Fruit fly (Drosophila melanogaster) whole organism, prepupa: ENCODE data around the gene Spn38F.

Source experiments
- Blimp-1 ChIP-seq: fragments of 200-800 bp; sonication (Bioruptor generic); optimal IDR thresholded peaks from 3 replicates; lab custom pipeline; 2017; ENCODE audit warnings: missing biosample characterization, missing genetic modification characterization, mild to moderate bottlenecking, moderate library complexity, missing genetic modification reagents
- CG10631 ChIP-seq: fragments of 200-800 bp; sonication (Bioruptor generic); optimal IDR thresholded peaks from 2 replicates; lab custom pipeline; 2016; ENCODE audit warnings: missing biosample characterization, missing genetic modification characterization
- CG10669 ChIP-seq: fragments of 200-800 bp; sonication (Bioruptor generic); optimal IDR thresholded peaks from 3 replicates; lab custom pipeline; 2018; ENCODE audit warnings: missing biosample characterization, mild to moderate bottlenecking, missing genetic modification characterization, moderate library complexity
- CG11902 ChIP-seq: fragments of 200-800 bp; sonication (Bioruptor generic); optimal IDR thresholded peaks from 3 replicates; lab custom pipeline; 2016; ENCODE audit warnings: missing biosample characterization, missing genetic modification characterization
- CG15336 ChIP-seq: fragments of 200-800 bp; sonication (Bioruptor generic); IDR thresholded peaks from 2 replicates; pipeline ENCODE4 v1.3.6; 2022; ENCODE audit warnings: missing biosample characterization, missing genetic modification characterization
- CG1621 ChIP-seq: fragments of 200-800 bp; sonication (Bioruptor generic); optimal IDR thresholded peaks from 3 replicates; lab custom pipeline; 2018; ENCODE audit warnings: missing biosample characterization, mild to moderate bottlenecking, missing genetic modification characterization
- CG16779 ChIP-seq: fragments of 200-800 bp; sonication (Bioruptor generic); optimal IDR thresholded peaks from 3 replicates; lab custom pipeline; 2017; ENCODE audit warnings: missing biosample characterization, mild to moderate bottlenecking, missing genetic modification characterization
- CG31627 ChIP-seq: fragments of 200-800 bp; sonication (Bioruptor generic); optimal IDR thresholded peaks from 3 replicates; lab custom pipeline; 2016; ENCODE audit warnings: missing biosample characterization, missing genetic modification characterization
- CG32006 ChIP-seq: fragments of 200-800 bp; sonication (Bioruptor generic); optimal IDR thresholded peaks from 3 replicates; lab custom pipeline; 2017; ENCODE audit warnings: missing biosample characterization, mild to moderate bottlenecking, missing genetic modification characterization
- CG3919 ChIP-seq: fragments of 200-800 bp; sonication (Bioruptor generic); optimal IDR thresholded peaks from 3 replicates; lab custom pipeline; 2016; ENCODE audit warnings: missing biosample characterization, missing genetic modification characterization
- CG4318 ChIP-seq: fragments of 200-800 bp; sonication (Bioruptor generic); optimal IDR thresholded peaks from 3 replicates; lab custom pipeline; 2017; ENCODE audit warnings: missing biosample characterization, mild to moderate bottlenecking, missing genetic modification characterization
- CG6163 ChIP-seq: fragments of 200-800 bp; sonication (Bioruptor generic); IDR thresholded peaks from 3 replicates; pipeline ENCODE4 v1.3.6; 2022; ENCODE audit warnings: missing biosample characterization, missing genetic modification characterization
- CG6276 ChIP-seq: fragments of 200-800 bp; sonication (Bioruptor generic); optimal IDR thresholded peaks from 2 replicates; lab custom pipeline; 2017; ENCODE audit warnings: missing biosample characterization, mild to moderate bottlenecking, missing genetic modification characterization
- CG6792 ChIP-seq: fragments of 200-800 bp; sonication (Bioruptor generic); optimal IDR thresholded peaks from 3 replicates; lab custom pipeline; 2016; ENCODE audit warnings: missing biosample characterization, missing genetic modification characterization
- CG6854 ChIP-seq: fragments of 200-800 bp; sonication (Bioruptor generic); optimal IDR thresholded peaks from 2 replicates; lab custom pipeline; 2017; ENCODE audit warnings: missing biosample characterization, mild to moderate bottlenecking, missing genetic modification characterization
- CG7368 ChIP-seq: fragments of 200-800 bp; sonication (Bioruptor generic); optimal IDR thresholded peaks from 3 replicates; lab custom pipeline; 2016; ENCODE audit warnings: missing biosample characterization, missing genetic modification characterization
- CG8119 ChIP-seq: fragments of 200-800 bp; sonication (Bioruptor generic); IDR thresholded peaks from 3 replicates; pipeline ENCODE4 v1.3.6; 2022; ENCODE audit warnings: missing biosample characterization, missing genetic modification characterization
- CG8319 ChIP-seq: fragments of 200-800 bp; sonication (Bioruptor generic); optimal IDR thresholded peaks from 3 replicates; lab custom pipeline; 2016; ENCODE audit warnings: missing biosample characterization, missing genetic modification characterization
- CG9139 ChIP-seq: fragments of 200-800 bp; sonication (Bioruptor generic); optimal IDR thresholded peaks from 3 replicates; lab custom pipeline; 2017; ENCODE audit warnings: missing biosample characterization, mild to moderate bottlenecking, missing genetic modification characterization
- Eip75B ChIP-seq: fragments of 200-800 bp; sonication (Bioruptor generic); optimal IDR thresholded peaks from 3 replicates; lab custom pipeline; 2016; ENCODE audit warnings: missing biosample characterization, missing genetic modification characterization
- Eip78C ChIP-seq: fragments of 200-800 bp; sonication (Bioruptor generic); peaks from one replicate; lab custom pipeline; 2016; ENCODE audit warnings: missing biosample characterization, missing genetic modification characterization
- Ets96B ChIP-seq: fragments of 200-800 bp; optimal IDR thresholded peaks from 2 replicates; lab custom pipeline; 2019; ENCODE audit warnings: missing biosample characterization, mild to moderate bottlenecking, missing genetic modification characterization, moderate library complexity
- Hr4 ChIP-seq: fragments of 200-800 bp; sonication (Bioruptor generic); optimal IDR thresholded peaks from 3 replicates; lab custom pipeline; 2016; ENCODE audit warnings: missing biosample characterization, missing genetic modification characterization
- Lpt ChIP-seq: fragments of 200-800 bp; sonication (Bioruptor generic); optimal IDR thresholded peaks from 3 replicates; lab custom pipeline; 2016; ENCODE audit warnings: missing biosample characterization, missing genetic modification characterization
- Met ChIP-seq: fragments of 200-800 bp; sonication (Bioruptor generic); optimal IDR thresholded peaks from 3 replicates; lab custom pipeline; 2016; ENCODE audit warnings: missing biosample characterization, missing genetic modification characterization
- OdsH ChIP-seq: fragments of 200-800 bp; sonication (Bioruptor generic); optimal IDR thresholded peaks from 3 replicates; lab custom pipeline; 2016; ENCODE audit warnings: missing biosample characterization, missing genetic modification characterization
- Smox ChIP-seq: fragments of 200-800 bp; sonication (Bioruptor generic); optimal IDR thresholded peaks from 3 replicates; lab custom pipeline; 2016; ENCODE audit warnings: missing biosample characterization, missing genetic modification characterization
- Sox102F ChIP-seq: fragments of 200-800 bp; sonication (Bioruptor generic); optimal IDR thresholded peaks from 2 replicates; lab custom pipeline; 2016; ENCODE audit warnings: missing biosample characterization, mild to moderate bottlenecking, missing genetic modification characterization
- Sox14 ChIP-seq: fragments of 200-800 bp; sonication (Bioruptor generic); optimal IDR thresholded peaks from 3 replicates; lab custom pipeline; 2016; ENCODE audit warnings: missing biosample characterization, missing genetic modification characterization
- Sox15 ChIP-seq: fragments of 200-800 bp; sonication (Bioruptor generic); optimal IDR thresholded peaks from 3 replicates; lab custom pipeline; 2016; ENCODE audit warnings: missing biosample characterization, missing genetic modification characterization
- cyc ChIP-seq: fragments of 200-800 bp; sonication (Bioruptor generic); optimal IDR thresholded peaks from 3 replicates; lab custom pipeline; 2016; ENCODE audit warnings: missing biosample characterization, missing genetic modification characterization
- dac ChIP-seq: fragments of 200-800 bp; sonication (Bioruptor generic); optimal IDR thresholded peaks from 2 replicates; lab custom pipeline; 2017; ENCODE audit warnings: missing biosample characterization, mild to moderate bottlenecking, missing genetic modification characterization
- dsx ChIP-seq: fragments of 200-800 bp; optimal IDR thresholded peaks from 3 replicates; lab custom pipeline; 2019; ENCODE audit warnings: missing biosample characterization, mild to moderate bottlenecking, missing genetic modification characterization, moderate library complexity; ENCODE audit not compliant: poor library complexity, severe bottlenecking
- eg ChIP-seq: fragments of 200-800 bp; sonication (Bioruptor generic); IDR thresholded peaks from 3 replicates; pipeline ENCODE4 v1.3.6; 2022; ENCODE audit warnings: missing biosample characterization, missing genetic modification characterization
- esn ChIP-seq: fragments of 200-800 bp; sonication (Bioruptor generic); optimal IDR thresholded peaks from 2 replicates; lab custom pipeline; 2016; ENCODE audit warnings: missing biosample characterization, mild to moderate bottlenecking, missing genetic modification characterization, moderate library complexity
- fd59A ChIP-seq: fragments of 200-800 bp; sonication (Bioruptor generic); optimal IDR thresholded peaks from 2 replicates; lab custom pipeline; 2017; ENCODE audit warnings: missing biosample characterization, mild to moderate bottlenecking, missing genetic modification characterization, missing genetic modification reagents
- fd85E ChIP-seq: fragments of 200-800 bp; sonication (Bioruptor generic); optimal IDR thresholded peaks from 3 replicates; lab custom pipeline; 2016; ENCODE audit warnings: missing biosample characterization, missing genetic modification characterization
- fkh ChIP-seq: fragments of 200-800 bp; sonication (Bioruptor generic); optimal IDR thresholded peaks from 3 replicates; lab custom pipeline; 2017; ENCODE audit warnings: missing biosample characterization, mild to moderate bottlenecking, missing genetic modification characterization, moderate library complexity
- lz ChIP-seq: fragments of 200-800 bp; sonication (Bioruptor generic); optimal IDR thresholded peaks from 3 replicates; lab custom pipeline; 2016; ENCODE audit warnings: missing biosample characterization, missing genetic modification characterization
- net ChIP-seq: fragments of 200-800 bp; sonication (Bioruptor generic); optimal IDR thresholded peaks from 3 replicates; lab custom pipeline; 2016; ENCODE audit warnings: missing biosample characterization, missing genetic modification characterization
- salr ChIP-seq, 2 experiments: fragments of 200-800 bp; sonication (Bioruptor generic); optimal IDR thresholded peaks; 3 replicates each; lab custom pipeline; 2016 to 2018; ENCODE audit warnings: missing biosample characterization in 2 of 2, missing genetic modification characterization in 2 of 2, mild to moderate bottlenecking in 1 of 2
- svp ChIP-seq: fragments of 200-800 bp; sonication (Bioruptor generic); peaks from one replicate; lab custom pipeline; 2016; ENCODE audit warnings: missing biosample characterization, missing genetic modification characterization
- topi ChIP-seq: fragments of 200-800 bp; sonication (Bioruptor generic); optimal IDR thresholded peaks from 3 replicates; lab custom pipeline; 2016; ENCODE audit warnings: missing biosample characterization, missing genetic modification characterization
- vri ChIP-seq: fragments of 200-800 bp; sonication (Bioruptor generic); optimal IDR thresholded peaks from 3 replicates; lab custom pipeline; 2016; ENCODE audit warnings: missing biosample characterization, mild to moderate bottlenecking, missing genetic modification characterization

The Spn38F gene

dm6 chr2L:20805624-20806339 lies 32.0 kb downstream of the Spn38F start (continued):
- TF ChIP-seq CG6276 (peak; percentile 65), dsx (GFP tag; lab: Kevin White, UChicago) (peak; percentile 51), CG10669 (peak; percentile 62), fd59A (GFP tag; lab: Kevin White, UChicago) (peak; percentile 16), CG9139 (GFP tag; lab: Kevin White, UChicago) (peak; percentile 12), CG32006 (GFP tag; lab: Kevin White, UChicago) (peak; percentile 78), CG15336 (peak; percentile 84), fkh (GFP tag; lab: Kevin White, UChicago) (peak; percentile 60), CG4318 (GFP tag; lab: Kevin White, UChicago) (peak; percentile 38)
- TF ChIP-seq, all 60 proteins: peak for 56

dm6 chr2L:20803733-20804164 lies 34.0 kb downstream of the Spn38F start:
- peak; percentile 57 for TF ChIP-seq CG7368 (GFP tag; lab: Kevin White, UChicago)
- no peak for TF ChIP-seq CG4318 (GFP tag; lab: Kevin White, UChicago)
- TF ChIP-seq fd85E (GFP tag; lab: Kevin White, UChicago): no peak
- no peak for TF ChIP-seq CG9139 (GFP tag; lab: Kevin White, UChicago)
- peak; percentile 19 for TF ChIP-seq vri (GFP tag; lab: Kevin White, UChicago)
- TF ChIP-seq CG6163 (GFP tag; lab: Robert Waterston, UW): peak; percentile 50; the same call in 1 of the 3 replicates
- TF ChIP-seq Sox14 (GFP tag; lab: Kevin White, UChicago): no peak
- no peak for TF ChIP-seq Sox102F (GFP tag; lab: Kevin White, UChicago)
- TF ChIP-seq Lpt (GFP tag; lab: Kevin White, UChicago): no peak
- no peak for TF ChIP-seq topi (GFP tag; lab: Kevin White, UChicago)
- no peak for TF ChIP-seq CG10631 (GFP tag; lab: Kevin White, UChicago)
- TF ChIP-seq Hr4: no peak
- TF ChIP-seq dsx (GFP tag; lab: Kevin White, UChicago): no peak
- no peak for TF ChIP-seq cyc (GFP tag; lab: Kevin White, UChicago)
- TF ChIP-seq CG15336: no peak
- TF ChIP-seq fd59A (GFP tag; lab: Kevin White, UChicago): no peak
- peak; percentile 74 for TF ChIP-seq svp (GFP tag; lab: Kevin White, UChicago)

- TF ChIP-seq net (GFP tag; lab: Kevin White, UChicago) (no peak), CG8119 (GFP tag; lab: Robert Waterston, UW) (peak; percentile 17; the same call in 1 of the 3 replicates), CG8319 (no peak), eg (GFP tag; lab: Robert Waterston, UW) (peak; percentile 61; the same call in 2 of the 3 replicates), Eip78C (GFP tag; lab: Kevin White, UChicago) (peak; percentile 73), CG6163 (GFP tag; lab: Robert Waterston, UW) (peak; percentile 42; the same call in 1 of the 3 replicates), CG10631 (GFP tag; lab: Kevin White, UChicago) (peak; percentile 15), Hr4 (peak; percentile 54), CG6276 (peak; percentile 1)
Measured at dm6 chr2L:20802839-20803238, 34.9 kb downstream of the Spn38F start.

- TF ChIP-seq CG8119 (GFP tag; lab: Robert Waterston, UW) (peak; percentile 78), lz (GFP tag; lab: Kevin White, UChicago) (peak; percentile 53), CG3919 (peak; percentile 79), CG6792 (GFP tag; lab: Kevin White, UChicago) (peak; percentile 61), Hr4 (peak; percentile 75), CG32006 (GFP tag; lab: Kevin White, UChicago) (peak; percentile 75), Met (GFP tag; lab: Kevin White, UChicago) (peak; percentile 61), CG6854 (GFP tag; lab: Kevin White, UChicago) (no peak), Ets96B (tag; lab: Kevin White, UChicago) (peak; percentile 78), CG1621 (tag; lab: Kevin White, UChicago) (peak; percentile 37), Smox (GFP tag; lab: Kevin White, UChicago) (peak; percentile 12), Eip75B (GFP tag; lab: Kevin White, UChicago) (peak; percentile 2), CG16779 (tag; lab: Kevin White, UChicago) (no peak), CG31627 (GFP tag; lab: Kevin White, UChicago) (peak; percentile 53), CG11902 (GFP tag; lab: Kevin White, UChicago) (peak; percentile 76), OdsH (peak; percentile 69), dac (GFP tag; lab: Kevin White, UChicago) (peak; percentile 73), Blimp-1 (no peak), esn (GFP tag; lab: Kevin White, UChicago) (peak; percentile 61), Sox15 (peak; percentile 42), salr (GFP tag; optimal IDR thresholded peaks at IDR 0.05; lab: Kevin White, UChicago) (no peak), Sox102F (GFP tag; lab: Kevin White, UChicago) (peak; percentile 55)
Measured at dm6 chr2L:20802204-20802603, 35.6 kb downstream of the Spn38F start.
